Fruit fly (Drosophila melanogaster) whole organism, prepupa: ENCODE results near the gene Rlip.

Source experiments
- Blimp-1 ChIP-seq: fragments of 200-800 bp; sonication (Bioruptor generic); optimal IDR thresholded peaks from 3 replicates; lab custom pipeline; 2017; ENCODE audit warnings: missing biosample characterization, missing genetic modification characterization, mild to moderate bottlenecking, moderate library complexity, missing genetic modification reagents
- CG11294 ChIP-seq: fragments of 200-800 bp; sonication (Bioruptor generic); IDR thresholded peaks from 2 replicates; pipeline ENCODE4 v1.3.6; 2022; ENCODE audit warnings: missing biosample characterization, missing genetic modification characterization
- CG16779 ChIP-seq: fragments of 200-800 bp; sonication (Bioruptor generic); optimal IDR thresholded peaks from 3 replicates; lab custom pipeline; 2017; ENCODE audit warnings: missing biosample characterization, mild to moderate bottlenecking, missing genetic modification characterization
- CG3919 ChIP-seq: fragments of 200-800 bp; sonication (Bioruptor generic); optimal IDR thresholded peaks from 3 replicates; lab custom pipeline; 2016; ENCODE audit warnings: missing biosample characterization, missing genetic modification characterization
- CG6854 ChIP-seq: fragments of 200-800 bp; sonication (Bioruptor generic); optimal IDR thresholded peaks from 2 replicates; lab custom pipeline; 2017; ENCODE audit warnings: missing biosample characterization, mild to moderate bottlenecking, missing genetic modification characterization
- CG9139 ChIP-seq: fragments of 200-800 bp; sonication (Bioruptor generic); optimal IDR thresholded peaks from 3 replicates; lab custom pipeline; 2017; ENCODE audit warnings: missing biosample characterization, mild to moderate bottlenecking, missing genetic modification characterization
- Ets96B ChIP-seq: fragments of 200-800 bp; optimal IDR thresholded peaks from 2 replicates; lab custom pipeline; 2019; ENCODE audit warnings: missing biosample characterization, mild to moderate bottlenecking, missing genetic modification characterization, moderate library complexity
- Hr4 ChIP-seq: fragments of 200-800 bp; sonication (Bioruptor generic); optimal IDR thresholded peaks from 3 replicates; lab custom pipeline; 2016; ENCODE audit warnings: missing biosample characterization, missing genetic modification characterization
- Lpt ChIP-seq: fragments of 200-800 bp; sonication (Bioruptor generic); optimal IDR thresholded peaks from 3 replicates; lab custom pipeline; 2016; ENCODE audit warnings: missing biosample characterization, missing genetic modification characterization
- achi ChIP-seq: fragments of 200-800 bp; sonication (Bioruptor generic); optimal IDR thresholded peaks from 3 replicates; lab custom pipeline; 2016; ENCODE audit warnings: missing biosample characterization, missing genetic modification characterization
- net ChIP-seq: fragments of 200-800 bp; sonication (Bioruptor generic); optimal IDR thresholded peaks from 3 replicates; lab custom pipeline; 2016; ENCODE audit warnings: missing biosample characterization, missing genetic modification characterization
- spab ChIP-seq: fragments of 200-800 bp; sonication (Bioruptor generic); optimal IDR thresholded peaks from 2 replicates; lab custom pipeline; 2017; ENCODE audit warnings: missing biosample characterization, mild to moderate bottlenecking, missing genetic modification characterization, missing genetic modification reagents

DNA sequence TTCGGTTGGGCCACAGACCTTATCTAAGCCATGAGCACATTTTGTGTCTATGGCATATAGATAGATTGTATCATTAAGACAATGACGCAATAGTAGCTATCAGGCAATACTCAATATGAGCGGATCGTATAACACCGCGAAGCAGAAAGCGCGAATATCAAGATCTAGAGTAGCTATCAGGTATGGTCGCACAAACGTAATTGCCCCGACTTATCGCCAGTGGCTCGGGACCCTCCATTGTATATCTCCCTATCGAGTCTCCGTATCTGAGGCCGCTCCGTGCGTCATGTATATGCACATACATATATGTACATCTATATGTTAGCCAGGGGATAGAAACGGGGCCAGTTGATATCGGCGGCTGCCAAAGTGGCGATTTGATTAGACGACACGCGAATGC, 31.9 kb upstream of the Rlip start:
- no peak for TF ChIP-seq Lpt (GFP tag; lab: Kevin White, UChicago)
- TF ChIP-seq achi, result no peak
- TF ChIP-seq CG11294 (GFP tag; lab: Robert Waterston, UW), result no peak
- TF ChIP-seq Hr4 (GFP tag; lab: Kevin White, UChicago), result no peak
- TF ChIP-seq CG16779 (tag; lab: Kevin White, UChicago), result no peak
- no peak for TF ChIP-seq Ets96B (tag; lab: Kevin White, UChicago)
- TF ChIP-seq Blimp-1, result no peak
- no peak for TF ChIP-seq CG3919 (GFP tag; lab: Kevin White, UChicago)
- TF ChIP-seq spab, result no peak
- no peak for TF ChIP-seq CG9139 (GFP tag; lab: Kevin White, UChicago)
- no peak for TF ChIP-seq net (GFP tag; lab: Kevin White, UChicago)
- no peak for TF ChIP-seq CG6854 (GFP tag; lab: Kevin White, UChicago)
